Fruit fly (Drosophila melanogaster) whole organism, embryonic: ENCODE results near the gene RpL35A.

Experiments
- CG14441 ChIP-seq: fragments of 200-800 bp; sonication (Bioruptor generic); IDR thresholded peaks from 2 replicates; pipeline ENCODE4 v1.3.6; 2022; ENCODE audit warnings: missing biosample characterization, missing genetic modification characterization
- CG18599 ChIP-seq: fragments of 200-800 bp; sonication (Bioruptor generic); optimal IDR thresholded peaks from 3 replicates; lab custom pipeline; 2017; ENCODE audit warnings: missing biosample characterization, missing genetic modification characterization, mild to moderate bottlenecking, moderate library complexity, missing genetic modification reagents
- CG2678 ChIP-seq: fragments of 200-800 bp; sonication (Bioruptor generic); optimal IDR thresholded peaks from 3 replicates; lab custom pipeline; 2019; ENCODE audit warnings: missing biosample characterization, mild to moderate bottlenecking, missing genetic modification characterization, moderate library complexity
- CG32532 ChIP-seq: fragments of 200-800 bp; sonication (Bioruptor generic); IDR thresholded peaks from 2 replicates; pipeline ENCODE4 v1.3.6; 2022; ENCODE audit warnings: missing biosample characterization, missing genetic modification characterization
- CG4820 ChIP-seq: fragments of 200-800 bp; sonication (Bioruptor generic); optimal IDR thresholded peaks from 3 replicates; lab custom pipeline; 2016; ENCODE audit warnings: missing biosample characterization, missing genetic modification characterization
- CG5953 ChIP-seq: fragments of 200-800 bp; sonication (Bioruptor generic); IDR thresholded peaks from 2 replicates; pipeline ENCODE4 v1.3.6; 2022; ENCODE audit warnings: missing biosample characterization, missing genetic modification characterization
- CG6689 ChIP-seq: fragments of 200-800 bp; sonication (Bioruptor generic); IDR thresholded peaks from 2 replicates; pipeline ENCODE4 v1.3.6; 2022; ENCODE audit warnings: missing biosample characterization, missing genetic modification characterization
- CG7372 ChIP-seq: fragments of 200-800 bp; sonication (Bioruptor generic); IDR thresholded peaks from 2 replicates; pipeline ENCODE4 v1.3.6; 2022; ENCODE audit warnings: missing biosample characterization, missing genetic modification characterization
- CG9609 ChIP-seq: fragments of 200-800 bp; sonication (Bioruptor generic); optimal IDR thresholded peaks from 3 replicates; lab custom pipeline; 2016; ENCODE audit warnings: missing biosample characterization, missing genetic modification characterization
- CG9932 ChIP-seq: fragments of 200-800 bp; sonication (Bioruptor generic); IDR thresholded peaks from 2 replicates; pipeline ENCODE4 v1.3.6; 2022; ENCODE audit warnings: missing biosample characterization, missing genetic modification characterization
- CoRest ChIP-seq: fragments of 200-800 bp; sonication (Bioruptor generic); optimal IDR thresholded peaks from 3 replicates; lab custom pipeline; 2018; ENCODE audit warnings: missing biosample characterization, mild to moderate bottlenecking, missing genetic modification characterization, moderate library complexity
- Dip2 ChIP-seq: fragments of 200-800 bp; sonication (Bioruptor generic); IDR thresholded peaks from 2 replicates; pipeline ENCODE4 v1.3.6; 2022; ENCODE audit warnings: missing biosample characterization, missing genetic modification characterization
- Dp ChIP-seq: fragments of 200-800 bp; sonication (Bioruptor generic); optimal IDR thresholded peaks from 2 replicates; lab custom pipeline; 2018; ENCODE audit warnings: missing biosample characterization, mild to moderate bottlenecking, missing genetic modification characterization, moderate library complexity
- Fer1 ChIP-seq: fragments of 200-800 bp; sonication (Bioruptor generic); optimal IDR thresholded peaks from 2 replicates; lab custom pipeline; 2017; ENCODE audit warnings: missing biosample characterization, mild to moderate bottlenecking, missing genetic modification characterization
- Fer2 ChIP-seq: fragments of 200-800 bp; sonication (Bioruptor generic); optimal IDR thresholded peaks from 2 replicates; lab custom pipeline; 2018; ENCODE audit warnings: missing biosample characterization, mild to moderate bottlenecking, missing genetic modification characterization, moderate library complexity
- Med ChIP-seq: fragments of 200-800 bp; sonication (Bioruptor generic); peaks from one replicate; lab custom pipeline; 2016; ENCODE audit warnings: missing biosample characterization, missing genetic modification characterization, mild to moderate bottlenecking, inconsistent platforms, moderate library complexity
- NFAT ChIP-seq: fragments of 200-800 bp; sonication (Bioruptor generic); IDR thresholded peaks from 2 replicates; pipeline ENCODE4 v1.3.6; 2022; ENCODE audit warnings: missing biosample characterization, missing genetic modification characterization
- Ptx1 ChIP-seq: fragments of 200-800 bp; sonication (Bioruptor generic); IDR thresholded peaks from 2 replicates; pipeline ENCODE4 v1.3.6; 2022; ENCODE audit warnings: missing biosample characterization, missing genetic modification characterization
- Sox102F ChIP-seq: fragments of 200-800 bp; sonication (Bioruptor generic); optimal IDR thresholded peaks from 2 replicates; lab custom pipeline; 2018; ENCODE audit warnings: missing biosample characterization, mild to moderate bottlenecking, missing genetic modification characterization, moderate library complexity
- YL-1 ChIP-seq: fragments of 200-800 bp; sonication (Bioruptor generic); optimal IDR thresholded peaks from 3 replicates; lab custom pipeline; 2017; ENCODE audit warnings: missing biosample characterization, mild to moderate bottlenecking, missing genetic modification characterization
- cg ChIP-seq: fragments of 200-800 bp; sonication (Bioruptor generic); optimal IDR thresholded peaks from 3 replicates; lab custom pipeline; 2019; ENCODE audit warnings: missing biosample characterization, mild to moderate bottlenecking, missing genetic modification characterization, moderate library complexity
- dmrt99B ChIP-seq: fragments of 200-800 bp; sonication (Bioruptor generic); optimal IDR thresholded peaks from 2 replicates; lab custom pipeline; 2018; ENCODE audit warnings: missing biosample characterization, mild to moderate bottlenecking, missing genetic modification characterization, moderate library complexity
- dysf ChIP-seq: fragments of 200-800 bp; sonication (Bioruptor generic); IDR thresholded peaks from 3 replicates; pipeline ENCODE4 v1.3.6; 2022; ENCODE audit warnings: missing biosample characterization, missing genetic modification characterization
- en ChIP-seq: fragments of 200-800 bp; sonication (Bioruptor generic); optimal IDR thresholded peaks from 2 replicates; lab custom pipeline; 2016; ENCODE audit warnings: missing biosample characterization, missing genetic modification characterization
- exex ChIP-seq: fragments of 200-800 bp; sonication (Bioruptor generic); optimal IDR thresholded peaks from 4 replicates; lab custom pipeline; 2018; ENCODE audit warnings: missing biosample characterization, mild to moderate bottlenecking, missing genetic modification characterization, moderate library complexity
- fu2 ChIP-seq: fragments of 200-800 bp; sonication (Bioruptor generic); optimal IDR thresholded peaks from 2 replicates; lab custom pipeline; 2016; ENCODE audit warnings: missing biosample characterization, missing genetic modification characterization
- gcm2 ChIP-seq: fragments of 200-800 bp; sonication (Bioruptor generic); optimal IDR thresholded peaks from 2 replicates; lab custom pipeline; 2016; ENCODE audit warnings: missing biosample characterization, missing genetic modification characterization
- lab ChIP-seq: fragments of 200-800 bp; sonication (Bioruptor generic); optimal IDR thresholded peaks from 3 replicates; lab custom pipeline; 2017; ENCODE audit warnings: missing biosample characterization, missing genetic modification characterization, mild to moderate bottlenecking, moderate library complexity, missing genetic modification reagents

RpL35A gene

DNA sequence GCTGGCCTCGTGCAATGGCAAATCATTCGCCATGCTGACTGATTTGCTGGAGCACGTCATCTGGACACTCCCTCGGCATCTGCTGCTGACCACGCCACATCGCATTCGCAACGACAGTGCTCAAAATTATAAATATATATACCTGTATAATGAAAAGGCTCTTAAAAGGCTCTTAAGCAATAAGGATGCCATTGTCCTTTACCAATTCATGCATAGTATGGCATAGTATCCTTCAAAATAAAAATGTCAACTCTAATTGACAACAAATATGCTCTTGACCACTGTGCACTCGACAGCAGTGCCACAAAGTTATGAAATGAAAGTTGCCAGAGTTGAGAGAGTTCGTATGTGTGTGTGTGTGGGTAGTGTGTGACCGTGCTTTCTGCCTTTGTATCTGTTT is 44.8 kb downstream of the RpL35A start:
- TF ChIP-seq CG4820 (GFP tag; lab: Kevin White, UChicago), result no peak
- peak; percentile 55 for TF ChIP-seq CG18599 (GFP tag; lab: Kevin White, UChicago)
- no peak for TF ChIP-seq CoRest (tag; lab: Kevin White, UChicago)
- TF ChIP-seq CG7372, result 0 out of 2 replicates have a peak, but pooled peaks have one; percentile 36
- TF ChIP-seq CG5953 (GFP tag; lab: Robert Waterston, UW), result 0 out of 2 replicates have a peak, but pooled peaks have one; percentile 38
- peak; percentile 25 for TF ChIP-seq CG2678 (tag; lab: Kevin White, UChicago)
- peak; percentile 28; the same call in 1 of the 2 replicates for TF ChIP-seq Ptx1 (GFP tag; lab: Robert Waterston, UW)
- peak; percentile 26 for TF ChIP-seq lab (GFP tag; lab: Kevin White, UChicago)
- TF ChIP-seq Fer1 (GFP tag; lab: Kevin White, UChicago), result peak; percentile 27
- no peak for TF ChIP-seq CG9609 (GFP tag; lab: Kevin White, UChicago)
- TF ChIP-seq CG6689 (GFP tag; lab: Robert Waterston, UW), result 0 out of 2 replicates have a peak, but pooled peaks have one; percentile 15
- TF ChIP-seq CG32532 (GFP tag; lab: Robert Waterston, UW), result 0 out of 2 replicates have a peak, but pooled peaks have one; percentile 15
- 0 out of 3 replicates have a peak, but pooled peaks have one; percentile 24 for TF ChIP-seq dysf (GFP tag; lab: Robert Waterston, UW)
- no peak for TF ChIP-seq fu2 (GFP tag; lab: Kevin White, UChicago)
- no peak for TF ChIP-seq en (GFP tag; lab: Kevin White, UChicago)
- TF ChIP-seq CG9932, result no peak
- TF ChIP-seq gcm2 (GFP tag; lab: Kevin White, UChicago), result no peak
- no peak for TF ChIP-seq Fer2 (tag; lab: Kevin White, UChicago)
- TF ChIP-seq NFAT (GFP tag; lab: Robert Waterston, UW), result 0 out of 2 replicates have a peak, but pooled peaks have one; percentile 20
- TF ChIP-seq Dip2 (GFP tag; lab: Robert Waterston, UW), result no peak
- TF ChIP-seq YL-1 (GFP tag; lab: Kevin White, UChicago), result no peak
- peak; percentile 37 for TF ChIP-seq dmrt99B (tag; lab: Kevin White, UChicago)
- TF ChIP-seq exex (tag; lab: Kevin White, UChicago), result no peak
- peak; percentile 50 for TF ChIP-seq Med (GFP tag; lab: Kevin White, UChicago)
- TF ChIP-seq Sox102F (GFP tag; lab: Kevin White, UChicago), result peak; percentile 6

DNA sequence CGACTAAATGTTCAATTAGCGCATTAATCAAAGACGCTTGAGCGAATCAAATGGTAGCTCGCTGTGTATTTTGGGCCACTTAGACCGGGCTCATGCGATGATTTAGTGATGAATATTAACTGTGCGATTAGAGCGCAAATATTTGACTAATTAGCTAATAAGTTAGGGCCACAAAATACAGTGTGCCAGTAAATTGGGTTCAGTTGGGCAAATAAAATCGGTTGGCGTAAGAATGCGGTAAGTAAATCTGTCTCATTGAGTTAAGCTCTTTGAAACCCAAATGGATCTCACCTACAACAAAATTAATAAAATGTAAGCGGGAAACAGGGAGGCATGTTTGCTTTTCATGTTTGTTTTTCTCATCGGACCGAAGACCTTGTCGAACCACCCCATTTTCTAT is 46.4 kb downstream of the RpL35A start:
- TF ChIP-seq cg (GFP tag; lab: Kevin White, UChicago), result no peak
- TF ChIP-seq Med (GFP tag; lab: Kevin White, UChicago), result peak; percentile 69
- no peak for TF ChIP-seq CG14441 (GFP tag; lab: Robert Waterston, UW)
- TF ChIP-seq Dp (GFP tag; lab: Kevin White, UChicago), result no peak
- TF ChIP-seq, all 482 proteins: peak for 1
